Worm (Caenorhabditis elegans) whole organism, mixed stage, embryonic: Measurements from ENCODE around the gene M70.1.

Source experiments
- M03D4.4 ChIP-seq: sonication (generic microtip); optimal IDR thresholded peaks from 2 replicates; lab custom pipeline; 2017; ENCODE audit warnings: mild to moderate bottlenecking, missing genetic modification characterization, missing compliant biosample characterization
- bed-3 ChIP-seq: fragments of 200-800 bp; sonication (Bioruptor generic); optimal IDR thresholded peaks from 3 replicates; lab custom pipeline; 2018; ENCODE audit warnings: mild to moderate bottlenecking, missing genetic modification characterization, moderate library complexity, missing compliant biosample characterization
- blmp-1 ChIP-seq: fragments of 150-350 bp; optimal IDR thresholded peaks from 2 replicates; lab custom pipeline; 2014; ENCODE audit warnings: missing biosample characterization, missing genetic modification characterization
- ceh-39 ChIP-seq: fragments of 150-350 bp; optimal IDR thresholded peaks from 2 replicates; lab custom pipeline; 2014; ENCODE audit warnings: missing biosample characterization, missing genetic modification characterization
- ceh-43 ChIP-seq: fragments of 200-800 bp; sonication (Bioruptor generic); optimal IDR thresholded peaks from 2 replicates; lab custom pipeline; 2018; ENCODE audit warnings: mild to moderate bottlenecking, missing genetic modification characterization, moderate library complexity, missing compliant biosample characterization
- ceh-83 ChIP-seq: fragments of 200-800 bp; sonication (Bioruptor generic); optimal IDR thresholded peaks from 2 replicates; lab custom pipeline; 2018; ENCODE audit warnings: mild to moderate bottlenecking, missing genetic modification characterization, missing compliant biosample characterization
- ces-1 ChIP-seq: fragments of 150-350 bp; optimal IDR thresholded peaks from 2 replicates; lab custom pipeline; 2014; ENCODE audit warnings: missing biosample characterization, missing genetic modification reagents, missing genetic modification characterization
- cnd-1 ChIP-seq: fragments of 200-800 bp; sonication (Bioruptor generic); optimal IDR thresholded peaks from 2 replicates; lab custom pipeline; 2018; ENCODE audit warnings: mild to moderate bottlenecking, missing genetic modification characterization, missing compliant biosample characterization
- elt-1 ChIP-seq: sonication (generic microtip); optimal IDR thresholded peaks from 2 replicates; lab custom pipeline; 2017; ENCODE audit warnings: missing genetic modification characterization, mild to moderate bottlenecking, missing compliant biosample characterization, antibody characterized with exemption, moderate library complexity, borderline replicate concordance; ENCODE audit not compliant: insufficient read depth
- elt-3 ChIP-seq: fragments of 150-350 bp; optimal IDR thresholded peaks from 2 replicates; lab custom pipeline; 2014; ENCODE audit warnings: missing biosample characterization, missing genetic modification characterization
- flh-1 ChIP-seq: fragments of 200-800 bp; sonication (Bioruptor generic); optimal IDR thresholded peaks from 2 replicates; lab custom pipeline; 2018; ENCODE audit warnings: mild to moderate bottlenecking, missing genetic modification characterization, moderate library complexity, missing compliant biosample characterization
- ham-2 ChIP-seq: fragments of 200-800 bp; sonication (Bioruptor generic); optimal IDR thresholded peaks from 2 replicates; lab custom pipeline; 2018; ENCODE audit warnings: mild to moderate bottlenecking, missing genetic modification characterization, missing compliant biosample characterization
- lin-32 ChIP-seq: fragments of 200-800 bp; sonication (Bioruptor generic); optimal IDR thresholded peaks from 2 replicates; lab custom pipeline; 2018; ENCODE audit warnings: mild to moderate bottlenecking, missing genetic modification characterization, missing compliant biosample characterization
- lsy-2 ChIP-seq: fragments of 150-350 bp; optimal IDR thresholded peaks from 2 replicates; lab custom pipeline; 2014; ENCODE audit warnings: missing biosample characterization, missing genetic modification characterization
- mab-5 ChIP-seq: fragments of 150-350 bp; optimal IDR thresholded peaks from 2 replicates; lab custom pipeline; 2014; ENCODE audit warnings: missing biosample characterization, missing genetic modification characterization
- mep-1 ChIP-seq: fragments of 150-350 bp; optimal IDR thresholded peaks from 2 replicates; lab custom pipeline; 2017; ENCODE audit warnings: missing biosample characterization, missing genetic modification reagents, missing genetic modification characterization, inconsistent platforms
- mls-2 ChIP-seq: sonication (generic microtip); optimal IDR thresholded peaks from 2 replicates; lab custom pipeline; 2016; ENCODE audit warnings: mild to moderate bottlenecking, missing genetic modification characterization, moderate library complexity, missing compliant biosample characterization
- nhr-12 ChIP-seq: fragments of 150-350 bp; optimal IDR thresholded peaks from 2 replicates; lab custom pipeline; 2014; ENCODE audit warnings: missing biosample characterization, missing genetic modification characterization
- nhr-237 ChIP-seq: fragments of 150-350 bp; optimal IDR thresholded peaks from 2 replicates; lab custom pipeline; 2014; ENCODE audit warnings: missing biosample characterization, missing genetic modification characterization
- nhr-28 ChIP-seq: fragments of 150-350 bp; optimal IDR thresholded peaks from 2 replicates; lab custom pipeline; 2014; ENCODE audit warnings: missing biosample characterization, missing genetic modification characterization
- nhr-76 ChIP-seq: sonication (generic microtip); optimal IDR thresholded peaks from 2 replicates; lab custom pipeline; 2017; ENCODE audit warnings: missing biosample characterization, missing genetic modification characterization
- sem-2 ChIP-seq: fragments of 200-800 bp; sonication (Bioruptor generic); optimal IDR thresholded peaks from 2 replicates; lab custom pipeline; 2018; ENCODE audit warnings: mild to moderate bottlenecking, missing genetic modification characterization, missing compliant biosample characterization
- snpc-4 ChIP-seq: fragments of 150-350 bp; optimal IDR thresholded peaks from 2 replicates; lab custom pipeline; 2014; ENCODE audit warnings: missing biosample characterization, missing genetic modification characterization
- sptf-1 ChIP-seq: sonication (generic microtip); optimal IDR thresholded peaks from 2 replicates; lab custom pipeline; 2017; ENCODE audit warnings: mild to moderate bottlenecking, missing genetic modification characterization, moderate library complexity, missing compliant biosample characterization
- unc-62 ChIP-seq: fragments of 150-350 bp; optimal IDR thresholded peaks from 2 replicates; lab custom pipeline; 2014; ENCODE audit warnings: missing biosample characterization, missing genetic modification reagents, missing genetic modification characterization
- zip-8 ChIP-seq: fragments of 150-350 bp; optimal IDR thresholded peaks from 2 replicates; lab custom pipeline; 2014; ENCODE audit warnings: missing biosample characterization, missing genetic modification characterization
- ztf-11 ChIP-seq: fragments of 150-350 bp; optimal IDR thresholded peaks from 2 replicates; lab custom pipeline; 2014; ENCODE audit warnings: missing biosample characterization, missing genetic modification characterization

M70.1 gene

ce11 chrIV:2220147-2220546 is 25.5 kb upstream of the M70.1 start:
- TF ChIP-seq mep-1 (tag; lab: Kevin White, UChicago) = no peak
- no peak for TF ChIP-seq sptf-1
- no peak for TF ChIP-seq sem-2 (GFP tag; lab: Kevin White, UChicago)
- TF ChIP-seq mls-2 (tag; lab: Kevin White, UChicago) = no peak
- TF ChIP-seq mab-5 (tag; lab: Kevin White, UChicago) = no peak
- TF ChIP-seq elt-3 (tag; lab: Kevin White, UChicago) = no peak
- TF ChIP-seq lin-32 (GFP tag; lab: Kevin White, UChicago) = no peak
- TF ChIP-seq unc-62 (GFP tag; lab: Kevin White, UChicago) = no peak
- no peak for TF ChIP-seq ceh-43

- TF ChIP-seq elt-1 (tag; lab: Kevin White, UChicago) = no peak
- TF ChIP-seq ceh-39 = no peak
- no peak for TF ChIP-seq ceh-83 (GFP tag; lab: Kevin White, UChicago)
- no peak for TF ChIP-seq ztf-11
- no peak for TF ChIP-seq ceh-43
- no peak for TF ChIP-seq ham-2
- TF ChIP-seq blmp-1 = no peak
- no peak for TF ChIP-seq nhr-28
- no peak for TF ChIP-seq mep-1 (tag; lab: Kevin White, UChicago)
- TF ChIP-seq sptf-1 = no peak
- no peak for TF ChIP-seq nhr-237 (tag; lab: Kevin White, UChicago)
- no peak for TF ChIP-seq ces-1 (GFP tag; lab: Kevin White, UChicago)
- TF ChIP-seq unc-62 (GFP tag; lab: Kevin White, UChicago) = no peak
- TF ChIP-seq M03D4.4 (tag; lab: Kevin White, UChicago) = no peak
- TF ChIP-seq, all 35 proteins: peak for 0
Measured at ce11 chrIV:2220896-2221295, 24.8 kb upstream of the M70.1 start.

DNA sequence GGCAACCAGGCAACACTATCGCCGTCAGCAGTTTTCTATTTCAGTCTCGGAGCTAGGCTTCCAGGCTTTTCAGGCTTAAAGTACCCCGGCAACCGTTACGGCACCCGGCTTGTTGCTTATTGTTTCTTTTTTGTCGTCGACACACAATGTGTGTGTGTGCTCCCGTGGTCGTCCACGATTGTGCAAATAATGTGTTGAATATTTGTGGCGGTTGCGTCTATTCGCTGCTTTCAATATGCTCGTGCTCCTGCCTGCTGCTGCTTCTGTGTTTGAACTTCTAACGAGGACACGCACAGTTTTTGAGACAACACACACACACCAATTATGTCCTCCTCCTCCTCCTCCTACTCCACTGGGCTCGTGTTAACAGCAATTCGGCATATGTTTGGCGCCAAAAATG is 24.3 kb upstream of the M70.1 start:
- TF ChIP-seq ceh-43 = peak; percentile 41
- no peak for TF ChIP-seq mab-5 (tag; lab: Kevin White, UChicago)

ce11 chrIV:2222528-2222927 is 23.1 kb upstream of the M70.1 start, which contains the start of gene fnip-2:
TSS of gene fnip-2 (plus strand) at chrIV:2222828.
- TF ChIP-seq mab-5 (tag; lab: Kevin White, UChicago) = no peak
- TF ChIP-seq sem-2 (GFP tag; lab: Kevin White, UChicago) = no peak
- no peak for TF ChIP-seq nhr-28
- TF ChIP-seq elt-1 (tag; lab: Kevin White, UChicago) = no peak
- no peak for TF ChIP-seq nhr-76 (tag; lab: Kevin White, UChicago)
- TF ChIP-seq ham-2 = no peak
- no peak for TF ChIP-seq nhr-237 (tag; lab: Kevin White, UChicago)
- TF ChIP-seq cnd-1 (tag; lab: Kevin White, UChicago) = no peak
- TF ChIP-seq nhr-12 (tag; lab: Kevin White, UChicago) = no peak
- TF ChIP-seq bed-3 (GFP tag; lab: Kevin White, UChicago) = no peak
- no peak for TF ChIP-seq ceh-43
- no peak for TF ChIP-seq lin-32 (GFP tag; lab: Kevin White, UChicago)
- no peak for TF ChIP-seq ceh-39
- no peak for TF ChIP-seq blmp-1
- TF ChIP-seq snpc-4 (tag; lab: Kevin White, UChicago) = no peak
- TF ChIP-seq lsy-2 (tag; lab: Kevin White, UChicago) = no peak

DNA sequence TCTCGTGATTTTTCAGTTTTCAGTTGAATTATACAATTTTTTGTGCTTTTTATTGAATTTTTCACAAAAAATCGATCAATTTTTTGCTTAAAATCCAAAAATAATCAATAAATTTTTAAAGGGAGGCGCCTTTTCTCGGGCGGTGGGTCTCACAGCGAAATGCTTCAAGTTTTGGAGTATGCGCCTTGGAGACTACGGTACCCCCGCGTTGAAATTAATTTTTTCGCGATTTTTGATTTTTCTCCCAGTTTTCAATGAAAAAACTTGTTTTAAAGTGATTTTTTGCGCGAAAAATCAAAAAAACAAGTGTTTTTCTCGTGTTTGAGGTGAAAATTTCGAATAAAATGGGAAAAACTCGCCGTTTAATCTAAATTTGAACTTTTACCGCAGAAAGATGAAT is 22.5 kb upstream of the M70.1 start:
- TF ChIP-seq lin-32 (GFP tag; lab: Kevin White, UChicago) = no peak

DNA sequence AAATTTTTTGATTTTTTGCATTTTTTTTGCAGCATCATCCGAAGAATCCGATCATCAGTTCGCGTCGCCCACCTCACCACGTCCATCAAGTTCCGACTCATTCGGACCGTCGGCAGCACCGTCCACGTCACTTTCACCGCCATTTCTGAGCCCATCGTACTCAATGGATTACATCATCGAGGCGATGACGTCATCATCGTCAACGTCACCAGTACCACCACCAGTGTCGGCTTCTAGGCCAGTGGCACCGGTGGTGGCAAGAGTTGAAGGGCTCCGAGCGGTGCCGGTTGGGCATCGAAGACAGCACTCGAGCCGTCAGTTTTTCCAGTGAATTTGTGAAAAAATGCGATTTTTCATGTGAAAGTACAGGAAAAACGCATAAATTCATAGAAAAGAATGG is 22.0 kb upstream of the M70.1 start:
- TF ChIP-seq flh-1 (GFP tag; lab: Kevin White, UChicago) (no peak), zip-8 (tag; lab: Kevin White, UChicago) (peak; percentile 93)
- TF ChIP-seq, all 35 proteins: peak for 1

DNA sequence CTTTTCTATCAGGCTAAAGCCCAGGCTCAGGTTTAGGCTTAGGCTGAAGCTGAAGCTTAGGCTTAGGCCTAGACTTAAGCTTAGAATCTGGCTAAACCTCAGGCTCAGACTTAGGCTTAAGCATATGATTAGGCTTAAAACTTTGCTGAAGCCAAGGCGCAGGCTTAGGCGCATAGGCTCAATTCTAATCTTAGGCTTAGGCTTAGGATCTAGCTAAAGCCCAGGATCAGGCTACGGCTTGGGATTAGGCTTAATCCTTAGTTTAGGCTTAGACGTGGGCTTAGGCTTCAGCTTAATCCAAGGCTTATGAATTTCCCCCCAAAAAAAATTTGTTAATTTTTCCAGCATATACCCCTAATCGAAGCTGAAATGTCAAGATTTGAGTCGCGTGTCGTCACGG is 17.0 kb upstream of the M70.1 start:
- TF ChIP-seq ceh-43 (no peak), mab-5 (tag; lab: Kevin White, UChicago) (no peak)
